Worm (Caenorhabditis elegans): ENCODE data around the gene srw-119.

DNA sequence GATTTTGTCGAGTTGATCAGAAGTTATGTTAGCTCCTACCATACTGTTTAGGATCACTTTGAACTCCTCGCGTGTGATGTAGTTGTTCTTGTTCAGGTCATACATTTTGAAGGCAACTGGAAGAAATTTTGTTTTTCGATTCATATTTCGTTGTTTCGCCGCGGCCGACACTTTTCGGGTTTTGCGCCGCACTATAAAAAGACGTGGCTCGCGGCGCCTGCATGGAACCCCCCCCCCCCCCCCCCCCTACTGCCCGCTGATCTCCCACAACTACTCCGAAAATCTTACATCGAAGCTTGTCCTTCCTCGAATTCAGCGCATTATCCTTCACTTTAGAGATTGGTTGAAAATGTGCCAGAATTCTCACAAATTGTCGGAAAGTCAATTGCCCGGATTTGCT lies 38.4 kb upstream of the srw-119 start:
- TF ChIP-seq him-1 (tag; optimal IDR thresholded peaks at IDR 0.05) (no peak), dao-5 (tag; optimal IDR thresholded peaks at IDR 0.05) (no peak), W03F9.2 (tag; optimal IDR thresholded peaks at IDR 0.05) (no peak)

All from whole organism, L4/young adult.